Worm (Caenorhabditis elegans) whole organism, L1 larva: ENCODE results near the gene D2096.11.

Experiments
- alr-1 ChIP-seq: fragments of 200-800 bp; sonication (Bioruptor generic); optimal IDR thresholded peaks from 2 replicates; lab custom pipeline; 2018; ENCODE audit warnings: borderline replicate concordance, mild to moderate bottlenecking, missing genetic modification characterization, missing compliant biosample characterization
- ama-1 ChIP-seq: fragments of 150-350 bp; optimal IDR thresholded peaks from 2 replicates; lab custom pipeline; 2014
- ceh-82 ChIP-seq, 3 experiments: fragments of 150-350 bp in 1 of 3; sonication (generic microtip) in 2 of 3; optimal IDR thresholded peaks; 2 replicates each; lab custom pipeline; 2014 to 2017; ENCODE audit warnings: missing biosample characterization in 3 of 3, missing genetic modification characterization in 3 of 3
- egl-27 ChIP-seq, 2 experiments: fragments of 150-350 bp in 1 of 2; sonication (generic microtip); optimal IDR thresholded peaks; 3 replicates each; lab custom pipeline; 2017 to 2018; ENCODE audit warnings: missing biosample characterization in 2 of 2, missing genetic modification characterization in 2 of 2, missing genetic modification reagents in 2 of 2
- elt-3 ChIP-seq, 6 experiments: fragments of 150-350 bp in 1 of 6; sonication (generic microtip); optimal IDR thresholded peaks; 2 replicates each; lab custom pipeline; 2017 to 2018; ENCODE audit warnings: missing biosample characterization in 6 of 6, missing genetic modification characterization in 6 of 6, inconsistent platforms in 1 of 6
- fkh-10 ChIP-seq: sonication (generic microtip); optimal IDR thresholded peaks from 2 replicates; lab custom pipeline; 2017; ENCODE audit warnings: missing biosample characterization, missing genetic modification reagents, missing genetic modification characterization
- fos-1 ChIP-seq: fragments of 150-350 bp; optimal IDR thresholded peaks from 2 replicates; lab custom pipeline; 2014; ENCODE audit warnings: missing biosample characterization, missing genetic modification characterization
- jun-1 ChIP-seq: fragments of 150-350 bp; optimal IDR thresholded peaks from 2 replicates; lab custom pipeline; 2014; ENCODE audit warnings: missing biosample characterization, missing genetic modification reagents, missing genetic modification characterization
- lin-13 ChIP-seq: fragments of 150-350 bp; optimal IDR thresholded peaks from 2 replicates; lab custom pipeline; 2014; ENCODE audit warnings: missing biosample characterization, missing genetic modification reagents, missing genetic modification characterization
- lin-35 ChIP-seq, 2 experiments: fragments of 150-350 bp; optimal IDR thresholded peaks; 2 replicates each; lab custom pipeline; 2014; ENCODE audit warnings: missing biosample characterization in 2 of 2, missing genetic modification characterization in 2 of 2, missing genetic modification reagents in 2 of 2
- mdl-1 ChIP-seq, 2 experiments: fragments of 150-350 bp; optimal IDR thresholded peaks; 2 replicates each; lab custom pipeline; 2014 to 2017; ENCODE audit warnings: missing biosample characterization in 2 of 2, missing genetic modification characterization in 2 of 2, inconsistent platforms in 1 of 2
- nhr-11 ChIP-seq: fragments of 150-350 bp; optimal IDR thresholded peaks from 2 replicates; lab custom pipeline; 2014; ENCODE audit warnings: missing biosample characterization, missing genetic modification characterization
- nhr-76 ChIP-seq: sonication (generic microtip); optimal IDR thresholded peaks from 2 replicates; lab custom pipeline; 2017; ENCODE audit warnings: missing biosample characterization, missing genetic modification characterization
- sup-37 ChIP-seq: fragments of 200-800 bp; sonication (Bioruptor generic); optimal IDR thresholded peaks from 2 replicates; lab custom pipeline; 2018; ENCODE audit warnings: mild to moderate bottlenecking, missing genetic modification characterization, missing compliant biosample characterization

ce11 chrIV:8379278-8379677, 14.7 kb downstream of the D2096.11 start, which contains the start of gene nap-1:
- TF ChIP-seq lin-13 (GFP tag; lab: Kevin White, UChicago) = peak; percentile 81
- no peak for TF ChIP-seq ama-1 (lab: Kevin White, UChicago)
- peak; percentile 45 for TF ChIP-seq fos-1 (tag; lab: Kevin White, UChicago)
- peak; percentile 77 to 85 for TF ChIP-seq lin-35 (GFP tag; optimal IDR thresholded peaks at IDR 0.05; lab: Kevin White, UChicago)
- TF ChIP-seq egl-27 (tag; optimal IDR thresholded peaks at IDR 0.05; lab: Kevin White, UChicago) = peak in 1 of 2 experiments; percentile 9
- no peak for TF ChIP-seq nhr-11
- peak; percentile 9 for TF ChIP-seq jun-1
- no peak for TF ChIP-seq alr-1
- TF ChIP-seq mdl-1 (tag; optimal IDR thresholded peaks at IDR 0.05; lab: Kevin White, UChicago) = peak in 1 of 2 experiments; percentile 58
- TF ChIP-seq elt-3 (tag; optimal IDR thresholded peaks at IDR 0.05; lab: Kevin White, UChicago) = peak in 2 of 6 experiments; percentile 21 to 78
- TF ChIP-seq ceh-82 (tag; optimal IDR thresholded peaks at IDR 0.05; lab: Kevin White, UChicago) = peak; percentile 65 to 86 (median 78)
- TF ChIP-seq fkh-10 = no peak
- TF ChIP-seq nhr-76 (tag; lab: Kevin White, UChicago) = no peak
- no peak for TF ChIP-seq sup-37 (GFP tag; lab: Kevin White, UChicago)
